Fruit fly (Drosophila melanogaster) whole organism, embryonic: ENCODE data around the gene Golgin84.
A peak's percentile ranks its signal among the peaks of the same experiment; 100 is the strongest.

Experiments used
- Ada2b ChIP-seq: fragments of 200-800 bp; sonication (Bioruptor generic); IDR thresholded peaks from 2 replicates; pipeline ENCODE4 v1.3.6; 2022; ENCODE audit warnings: missing biosample characterization, missing genetic modification characterization
- BEAF-32 ChIP-seq: fragments of 200-800 bp; sonication (Bioruptor generic); optimal IDR thresholded peaks from 3 replicates; lab custom pipeline; 2017; ENCODE audit warnings: missing biosample characterization, missing genetic modification characterization, mild to moderate bottlenecking, moderate library complexity, missing genetic modification reagents
- Blimp-1 ChIP-seq: fragments of 200-800 bp; sonication (Bioruptor generic); optimal IDR thresholded peaks from 3 replicates; lab custom pipeline; 2018; ENCODE audit warnings: missing biosample characterization, missing genetic modification characterization, mild to moderate bottlenecking, moderate library complexity, missing genetic modification reagents
- Bteb2 ChIP-seq: fragments of 200-800 bp; sonication (Bioruptor generic); optimal IDR thresholded peaks from 2 replicates; lab custom pipeline; 2016; ENCODE audit warnings: missing biosample characterization, missing genetic modification characterization
- CG10209 ChIP-seq: fragments of 200-800 bp; sonication (Bioruptor generic); optimal IDR thresholded peaks from 3 replicates; lab custom pipeline; 2017; ENCODE audit warnings: missing biosample characterization, mild to moderate bottlenecking, missing genetic modification characterization, missing genetic modification reagents
- CG10274 ChIP-seq: fragments of 200-800 bp; sonication (Bioruptor generic); optimal IDR thresholded peaks from 3 replicates; lab custom pipeline; 2017; ENCODE audit warnings: missing biosample characterization, mild to moderate bottlenecking, missing genetic modification characterization
- CG10366 ChIP-seq: fragments of 200-800 bp; sonication (Bioruptor generic); IDR thresholded peaks from 2 replicates; pipeline ENCODE4 v1.3.6; 2022; ENCODE audit warnings: missing biosample characterization, missing genetic modification characterization
- CG10543 ChIP-seq: fragments of 200-800 bp; sonication (Bioruptor generic); optimal IDR thresholded peaks from 3 replicates; lab custom pipeline; 2017; ENCODE audit warnings: missing biosample characterization, mild to moderate bottlenecking, missing genetic modification characterization, moderate library complexity
- CG11247 ChIP-seq: fragments of 200-800 bp; sonication (Bioruptor generic); IDR thresholded peaks from 2 replicates; pipeline ENCODE4 v1.3.6; 2022; ENCODE audit warnings: missing biosample characterization, missing genetic modification characterization
- CG11696 ChIP-seq: fragments of 200-800 bp; sonication (Bioruptor generic); IDR thresholded peaks from 2 replicates; pipeline ENCODE4 v1.3.6; 2022; ENCODE audit warnings: missing biosample characterization, missing genetic modification characterization
- CG12659 ChIP-seq: fragments of 200-800 bp; sonication (Bioruptor generic); optimal IDR thresholded peaks from 3 replicates; lab custom pipeline; 2017; ENCODE audit warnings: mild to moderate bottlenecking, missing biosample characterization, missing genetic modification reagents, missing genetic modification characterization
- CG12942 ChIP-seq: fragments of 200-800 bp; sonication (Bioruptor generic); optimal IDR thresholded peaks from 3 replicates; lab custom pipeline; 2016; ENCODE audit warnings: missing biosample characterization, missing genetic modification characterization
- CG2712 ChIP-seq: fragments of 200-800 bp; optimal IDR thresholded peaks from 3 replicates; lab custom pipeline; 2019; ENCODE audit warnings: missing biosample characterization, mild to moderate bottlenecking, missing genetic modification characterization, moderate library complexity
- CG32532 ChIP-seq: fragments of 200-800 bp; sonication (Bioruptor generic); IDR thresholded peaks from 2 replicates; pipeline ENCODE4 v1.3.6; 2022; ENCODE audit warnings: missing biosample characterization, missing genetic modification characterization
- CG33557 ChIP-seq: fragments of 200-800 bp; sonication (Bioruptor generic); optimal IDR thresholded peaks from 2 replicates; lab custom pipeline; 2019; ENCODE audit warnings: missing biosample characterization, mild to moderate bottlenecking, missing genetic modification characterization, moderate library complexity
- CG4360 ChIP-seq: fragments of 200-800 bp; sonication (Bioruptor generic); IDR thresholded peaks from 2 replicates; pipeline ENCODE4 v1.3.6; 2022; ENCODE audit warnings: missing biosample characterization, missing genetic modification characterization
- CG4617 ChIP-seq: fragments of 200-800 bp; sonication (Bioruptor generic); optimal IDR thresholded peaks from 3 replicates; lab custom pipeline; 2016; ENCODE audit warnings: missing biosample characterization, missing genetic modification characterization, borderline replicate concordance
- CG6175 ChIP-seq: fragments of 200-800 bp; sonication (Bioruptor generic); IDR thresholded peaks from 3 replicates; pipeline ENCODE4 v1.3.6; 2022; ENCODE audit warnings: missing biosample characterization, missing genetic modification characterization
- CG7271 ChIP-seq: fragments of 200-800 bp; sonication (Bioruptor generic); optimal IDR thresholded peaks from 2 replicates; lab custom pipeline; 2018; ENCODE audit warnings: missing biosample characterization, mild to moderate bottlenecking, missing genetic modification characterization, moderate library complexity
- CG9797 ChIP-seq: fragments of 200-800 bp; sonication (Bioruptor generic); optimal IDR thresholded peaks from 3 replicates; lab custom pipeline; 2018; ENCODE audit warnings: missing biosample characterization, mild to moderate bottlenecking, missing genetic modification characterization
- CrebB ChIP-seq: fragments of 200-800 bp; sonication (Bioruptor generic); optimal IDR thresholded peaks from 3 replicates; lab custom pipeline; 2018; ENCODE audit warnings: missing biosample characterization, mild to moderate bottlenecking, missing genetic modification characterization
- D ChIP-seq, 2 experiments: fragments of 200-800 bp in 1 of 2; fragments of >200 bp in 1 of 2; sonication (Bioruptor generic) in 1 of 2; optimal IDR thresholded peaks; 2 replicates in 1 of 2; 3 replicates in 1 of 2; lab custom pipeline; 2017; ENCODE audit warnings: mild to moderate bottlenecking in 1 of 2, missing biosample characterization in 1 of 2, missing genetic modification characterization in 1 of 2, missing genetic modification reagents in 1 of 2
- Dad ChIP-seq: fragments of 200-800 bp; sonication (Bioruptor generic); optimal IDR thresholded peaks from 3 replicates; lab custom pipeline; 2016; ENCODE audit warnings: missing biosample characterization, missing genetic modification characterization
- E2f2 ChIP-seq: fragments of 200-800 bp; sonication (Bioruptor generic); IDR thresholded peaks from 2 replicates; pipeline ENCODE4 v1.3.6; 2022; ENCODE audit warnings: missing biosample characterization, missing genetic modification characterization
- ERR ChIP-seq: fragments of 200-800 bp; sonication (Bioruptor generic); optimal IDR thresholded peaks from 2 replicates; lab custom pipeline; 2016; ENCODE audit warnings: missing biosample characterization, missing genetic modification characterization
- HmgD ChIP-seq: fragments of 200-800 bp; sonication (Bioruptor generic); optimal IDR thresholded peaks from 3 replicates; lab custom pipeline; 2016; ENCODE audit warnings: missing biosample characterization, missing genetic modification characterization
- Lim3 ChIP-seq: fragments of 200-800 bp; sonication (Bioruptor generic); IDR thresholded peaks from 2 replicates; pipeline ENCODE4 v1.3.6; 2022; ENCODE audit warnings: missing biosample characterization, missing genetic modification characterization
- Nf-YC ChIP-seq: fragments of 200-800 bp; optimal IDR thresholded peaks from 3 replicates; lab custom pipeline; 2019; ENCODE audit warnings: missing biosample characterization, mild to moderate bottlenecking, missing genetic modification characterization, moderate library complexity
- NfI ChIP-seq: fragments of 200-800 bp; sonication (Bioruptor generic); optimal IDR thresholded peaks from 3 replicates; lab custom pipeline; 2018; ENCODE audit warnings: missing biosample characterization, mild to moderate bottlenecking, missing genetic modification characterization, moderate library complexity
- Opbp ChIP-seq: fragments of 200-800 bp; sonication (Bioruptor generic); IDR thresholded peaks from 3 replicates; pipeline ENCODE4 v1.3.6; 2022; ENCODE audit warnings: missing biosample characterization, missing genetic modification characterization; ENCODE audit not compliant: partially characterized antibody
- Usf ChIP-seq: fragments of 200-800 bp; sonication (Bioruptor generic); optimal IDR thresholded peaks from 2 replicates; lab custom pipeline; 2017; ENCODE audit warnings: missing genotype, missing biosample characterization, missing genetic modification characterization
- ab ChIP-seq: fragments of 200-800 bp; sonication (Bioruptor generic); optimal IDR thresholded peaks from 2 replicates; lab custom pipeline; 2016; ENCODE audit warnings: missing biosample characterization, missing genetic modification characterization
- corto ChIP-seq: fragments of 200-800 bp; sonication (Bioruptor generic); optimal IDR thresholded peaks from 2 replicates; lab custom pipeline; 2016; ENCODE audit warnings: missing biosample characterization, mild to moderate bottlenecking, missing genetic modification characterization, moderate library complexity
- crp ChIP-seq, 2 experiments: fragments of 200-800 bp; sonication (Bioruptor generic); optimal IDR thresholded peaks; 2 replicates in 1 of 2; 3 replicates in 1 of 2; lab custom pipeline; 2017; ENCODE audit warnings: missing biosample characterization in 2 of 2, missing genetic modification characterization in 2 of 2, mild to moderate bottlenecking in 1 of 2, moderate library complexity in 1 of 2
- disco-r ChIP-seq: fragments of 200-800 bp; sonication (Bioruptor generic); optimal IDR thresholded peaks from 2 replicates; lab custom pipeline; 2016; ENCODE audit warnings: missing biosample characterization, missing genetic modification characterization
- dysf ChIP-seq: fragments of 200-800 bp; sonication (Bioruptor generic); IDR thresholded peaks from 3 replicates; pipeline ENCODE4 v1.3.6; 2022; ENCODE audit warnings: missing biosample characterization, missing genetic modification characterization
- fd102C ChIP-seq: fragments of 200-800 bp; sonication (Bioruptor generic); optimal IDR thresholded peaks from 2 replicates; lab custom pipeline; 2018; ENCODE audit warnings: missing biosample characterization, mild to moderate bottlenecking, missing genetic modification characterization, moderate library complexity
- fu2 ChIP-seq: fragments of 200-800 bp; sonication (Bioruptor generic); optimal IDR thresholded peaks from 2 replicates; lab custom pipeline; 2016; ENCODE audit warnings: missing biosample characterization, missing genetic modification characterization
- nom ChIP-seq: fragments of 200-800 bp; sonication (Bioruptor generic); optimal IDR thresholded peaks from 2 replicates; lab custom pipeline; 2017; ENCODE audit warnings: missing biosample characterization, missing genetic modification characterization, mild to moderate bottlenecking, moderate library complexity, missing genetic modification reagents
- pfk ChIP-seq: fragments of 200-800 bp; sonication (Bioruptor generic); optimal IDR thresholded peaks from 2 replicates; lab custom pipeline; 2018; ENCODE audit warnings: missing biosample characterization, mild to moderate bottlenecking, missing genetic modification characterization, moderate library complexity
- phol ChIP-seq: fragments of 200-800 bp; sonication (Bioruptor generic); optimal IDR thresholded peaks from 3 replicates; lab custom pipeline; 2018; ENCODE audit warnings: missing biosample characterization, mild to moderate bottlenecking, missing genetic modification characterization, moderate library complexity
- run ChIP-seq: fragments of 200-800 bp; sonication (Bioruptor generic); optimal IDR thresholded peaks from 3 replicates; lab custom pipeline; 2018; ENCODE audit warnings: missing biosample characterization, mild to moderate bottlenecking, missing genetic modification characterization
- tgo ChIP-seq: fragments of 200-800 bp; sonication (Bioruptor generic); IDR thresholded peaks from 3 replicates; pipeline ENCODE4 v1.3.6; 2022; ENCODE audit warnings: missing biosample characterization, missing genetic modification characterization
- tin ChIP-seq: fragments of 200-800 bp; sonication (Bioruptor generic); optimal IDR thresholded peaks from 3 replicates; lab custom pipeline; 2016; ENCODE audit warnings: missing biosample characterization, missing genetic modification characterization
- trem ChIP-seq: fragments of 200-800 bp; optimal IDR thresholded peaks from 3 replicates; lab custom pipeline; 2019; ENCODE audit warnings: missing biosample characterization, mild to moderate bottlenecking, missing genetic modification characterization, moderate library complexity
- vvl ChIP-seq: fragments of 200-800 bp; sonication (Bioruptor generic); IDR thresholded peaks from 2 replicates; pipeline ENCODE4 v1.3.6; 2022; ENCODE audit warnings: missing biosample characterization, missing genetic modification characterization
- yki ChIP-seq: fragments of >200 bp; optimal IDR thresholded peaks from 3 replicates; lab custom pipeline; 2018
- zen2 ChIP-seq: fragments of 200-800 bp; sonication (Bioruptor generic); IDR thresholded peaks from 3 replicates; pipeline ENCODE4 v1.3.6; 2022; ENCODE audit warnings: missing biosample characterization, missing genetic modification characterization; ENCODE audit not compliant: partially characterized antibody

The Golgin84 gene

DNA sequence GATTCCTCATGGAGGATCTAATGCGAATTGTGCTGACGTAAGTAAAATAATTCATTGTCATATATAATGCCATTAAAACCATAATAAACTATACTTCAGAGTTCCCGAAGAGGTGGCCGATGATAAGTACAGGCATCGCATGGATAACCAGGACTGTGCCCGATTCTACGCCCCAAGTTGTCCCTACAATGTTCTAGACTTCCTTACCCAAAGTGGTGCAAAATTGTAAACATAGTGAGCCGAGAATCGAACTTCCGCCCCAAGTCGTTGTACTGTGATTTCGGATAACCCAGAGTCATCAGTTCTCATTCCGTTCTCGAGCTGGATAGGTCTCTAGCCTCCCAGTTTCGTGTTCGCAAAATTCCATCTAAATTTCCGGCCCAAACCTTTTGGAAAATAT lies 5.1 kb upstream of the Golgin84 start, which contains the start of gene CG33340:
CG33340 (plus strand) TSS at position 301 of the 400 bp plus-strand sequence.
- TF ChIP-seq CG10366 (no peak), Opbp (GFP tag; lab: Robert Waterston, UW) (no peak), Dad (GFP tag; lab: Kevin White, UChicago) (no peak), CG33557 (no peak), ab (no peak), crp (GFP tag; optimal IDR thresholded peaks at IDR 0.05; lab: Kevin White, UChicago) (no peak), tgo (GFP tag; lab: Robert Waterston, UW) (no peak), BEAF-32 (GFP tag; lab: Kevin White, UChicago) (no peak), Bteb2 (GFP tag; lab: Kevin White, UChicago) (no peak), D (optimal IDR thresholded peaks at IDR 0.05; lab: Kevin White, UChicago) (no peak), D (GFP tag; optimal IDR thresholded peaks at IDR 0.05; lab: Kevin White, UChicago) (no peak), CG2712 (tag; lab: Kevin White, UChicago) (no peak), fu2 (GFP tag; lab: Kevin White, UChicago) (no peak), ERR (no peak), CG10543 (GFP tag; lab: Kevin White, UChicago) (no peak), CG11247 (GFP tag; lab: Robert Waterston, UW) (no peak), phol (tag; lab: Kevin White, UChicago) (no peak), CrebB (tag; lab: Kevin White, UChicago) (no peak), Nf-YC (tag; lab: Kevin White, UChicago) (no peak), NfI (GFP tag; lab: Kevin White, UChicago) (no peak)

- no peak for TF ChIP-seq tin (GFP tag; lab: Kevin White, UChicago)
- TF ChIP-seq HmgD (GFP tag; lab: Kevin White, UChicago): no peak
- no peak for TF ChIP-seq CG11696 (GFP tag; lab: Robert Waterston, UW)
- TF ChIP-seq fd102C (GFP tag; lab: Kevin White, UChicago): no peak
- TF ChIP-seq Nf-YC (tag; lab: Kevin White, UChicago): no peak
- no peak for TF ChIP-seq vvl (GFP tag; lab: Robert Waterston, UW)
- TF ChIP-seq corto (GFP tag; lab: Kevin White, UChicago): no peak
- TF ChIP-seq CG6175 (GFP tag; lab: Robert Waterston, UW): no peak
- no peak for TF ChIP-seq dysf (GFP tag; lab: Robert Waterston, UW)
- no peak for TF ChIP-seq Ada2b (GFP tag; lab: Robert Waterston, UW)
- TF ChIP-seq CG10209 (GFP tag; lab: Kevin White, UChicago): no peak
- no peak for TF ChIP-seq Usf (GFP tag; lab: Kevin White, UChicago)
These were observed 3.8 kb upstream of the Golgin84 start, which contains the start of the genes CG5762 and CG33339 for dm6 chr3R:24361583-24361982. TSS of gene CG5762 (minus strand) at chr3R:24361683. TSS of gene CG33339 (plus strand) at chr3R:24361847.

- TF ChIP-seq CG32532 (GFP tag; lab: Robert Waterston, UW) (no peak), nom (no peak), CG10274 (GFP tag; lab: Kevin White, UChicago) (no peak), Blimp-1 (GFP tag; lab: Kevin White, UChicago) (no peak), yki (lab: Kevin White, UChicago) (no peak), run (no peak), pfk (no peak), CG12659 (GFP tag; lab: Kevin White, UChicago) (peak; percentile 39), CG4360 (GFP tag; lab: Robert Waterston, UW) (peak; percentile 12; the same call in 1 of the 2 replicates), CG7271 (no peak), CG4617 (peak; percentile 15), disco-r (GFP tag; lab: Kevin White, UChicago) (no peak), E2f2 (peak; percentile 68), CG9797 (GFP tag; lab: Kevin White, UChicago) (peak; percentile 82), trem (tag; lab: Kevin White, UChicago) (peak; percentile 49), Lim3 (no peak), zen2 (GFP tag; lab: Robert Waterston, UW) (no peak), CG12942 (GFP tag; lab: Kevin White, UChicago) (no peak), Usf (GFP tag; lab: Kevin White, UChicago) (no peak)
These were observed 2.2 kb upstream of the Golgin84 start, which contains the start of gene CG18528 for dm6 chr3R:24359957-24360356. TSS of gene CG18528 (minus strand) at chr3R:24360144.
